Worm (Caenorhabditis elegans) whole organism, L3 larva: ENCODE results near the gene glna-2.

Experiments
- ZK546.5 ChIP-seq: sonication (generic microtip); optimal IDR thresholded peaks from 2 replicates; lab custom pipeline; 2017; ENCODE audit warnings: missing biosample characterization, missing genetic modification characterization
- aly-2 ChIP-seq: fragments of 150-350 bp; optimal IDR thresholded peaks from 2 replicates; lab custom pipeline; 2014; ENCODE audit warnings: missing biosample characterization, missing genetic modification characterization
- ama-1 ChIP-seq: fragments of 150-350 bp; optimal IDR thresholded peaks from 2 replicates; lab custom pipeline; 2018
- egl-5 ChIP-seq: fragments of 150-350 bp; optimal IDR thresholded peaks from 2 replicates; lab custom pipeline; 2017; ENCODE audit warnings: missing biosample characterization, missing genetic modification reagents, missing genetic modification characterization, inconsistent platforms
- elt-2 ChIP-seq: sonication (generic microtip); optimal IDR thresholded peaks from 2 replicates; lab custom pipeline; 2016; ENCODE audit warnings: missing genetic modification reagents, mild to moderate bottlenecking, missing genetic modification characterization, missing compliant biosample characterization
- elt-3 ChIP-seq, 3 experiments: fragments of 150-350 bp in 1 of 3; sonication (generic microtip) in 2 of 3; optimal IDR thresholded peaks; 2 replicates in 2 of 3; 4 replicates in 1 of 3; lab custom pipeline; 2014 to 2017; ENCODE audit warnings: missing biosample characterization in 3 of 3, missing genetic modification characterization in 3 of 3
- fkh-10 ChIP-seq: sonication (generic microtip); optimal IDR thresholded peaks from 2 replicates; lab custom pipeline; 2017; ENCODE audit warnings: missing biosample characterization, missing genetic modification reagents, missing genetic modification characterization
- nhr-77 ChIP-seq: fragments of 150-350 bp; optimal IDR thresholded peaks from 2 replicates; lab custom pipeline; 2014; ENCODE audit warnings: missing biosample characterization, missing genetic modification characterization
- pqm-1 ChIP-seq: fragments of 150-350 bp; optimal IDR thresholded peaks from 2 replicates; lab custom pipeline; 2017; ENCODE audit warnings: missing biosample characterization, missing genetic modification characterization, inconsistent platforms
- sea-2 ChIP-seq: fragments of 150-350 bp; sonication (generic microtip); optimal IDR thresholded peaks from 4 replicates; lab custom pipeline; 2014; ENCODE audit warnings: missing biosample characterization, missing genetic modification reagents, missing genetic modification characterization
- snpc-4 ChIP-seq: fragments of 150-350 bp; optimal IDR thresholded peaks from 2 replicates; lab custom pipeline; 2014; ENCODE audit warnings: missing biosample characterization, missing genetic modification characterization
- tbx-2 ChIP-seq: sonication (generic microtip); optimal IDR thresholded peaks from 2 replicates; lab custom pipeline; 2016; ENCODE audit warnings: mild to moderate bottlenecking, missing genetic modification characterization, missing compliant biosample characterization
- ztf-11 ChIP-seq: fragments of 150-350 bp; optimal IDR thresholded peaks from 2 replicates; lab custom pipeline; 2014; ENCODE audit warnings: missing biosample characterization, missing genetic modification characterization

DNA sequence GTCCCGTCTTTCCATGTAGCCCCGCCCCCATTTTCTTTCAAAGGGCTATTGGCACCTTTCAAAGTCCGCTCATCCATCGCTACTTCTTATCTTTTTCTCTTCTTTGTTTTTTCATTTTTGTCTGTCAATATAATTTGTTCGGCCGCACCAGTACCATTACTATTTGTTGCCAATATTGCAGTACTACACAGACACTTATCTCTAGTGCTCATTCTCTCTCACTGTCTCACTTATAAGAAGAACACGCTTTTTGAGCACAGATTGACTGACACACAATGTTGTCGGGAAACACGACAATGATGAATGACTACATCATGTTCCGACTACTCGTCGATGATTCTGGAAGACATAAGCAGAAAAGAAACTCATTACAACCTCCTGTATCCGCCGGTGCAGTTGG lies 23.4 kb upstream of the glna-2 start:
- TF ChIP-seq fkh-10 (GFP tag; lab: Kevin White, UChicago): no peak
- no peak for TF ChIP-seq ama-1 (lab: Kevin White, UChicago)
- no peak for TF ChIP-seq tbx-2
- no peak for TF ChIP-seq ZK546.5
- TF ChIP-seq ztf-11 (tag; lab: Kevin White, UChicago): no peak
- no peak for TF ChIP-seq elt-3 (tag; optimal IDR thresholded peaks at IDR 0.05; lab: Kevin White, UChicago)
- no peak for TF ChIP-seq aly-2 (tag; lab: Kevin White, UChicago)
- TF ChIP-seq pqm-1 (tag; lab: Kevin White, UChicago): no peak
- TF ChIP-seq sea-2 (GFP tag; lab: Kevin White, UChicago): no peak
- TF ChIP-seq egl-5: no peak
- no peak for TF ChIP-seq nhr-77
- no peak for TF ChIP-seq snpc-4 (tag; lab: Kevin White, UChicago)
- no peak for TF ChIP-seq elt-2 (tag; lab: Kevin White, UChicago)
